Worm (Caenorhabditis elegans): ENCODE data around the gene T04C12.1.

Gene T04C12.1

ce11 chrV:11061887-11062286 lies 2.8 kb upstream of the T04C12.1 start:
- TF ChIP-seq lsy-27 (tag; optimal IDR thresholded peaks at IDR 0.05; ENCODE audit: borderline replicate concordance, insufficient read depth) (no peak), xnd-1 (tag; optimal IDR thresholded peaks at IDR 0.05) (no peak), zim-3 (tag; optimal IDR thresholded peaks at IDR 0.05) (no peak), F23B12.7 (tag; optimal IDR thresholded peaks at IDR 0.05; ENCODE audit: insufficient read depth) (no peak), chd-7 (tag; optimal IDR thresholded peaks at IDR 0.05) (no peak), attf-5 (GFP tag; optimal IDR thresholded peaks at IDR 0.05) (no peak), F22D6.2 (tag; optimal IDR thresholded peaks at IDR 0.05) (no peak), snpc-1.1 (tag; optimal IDR thresholded peaks at IDR 0.05; ENCODE audit: insufficient read depth) (no peak), sea-2 (GFP tag; IDR thresholded peaks at IDR 0.05) (no peak), nhr-120 (GFP tag; IDR thresholded peaks at IDR 0.05) (no peak), lin-35 (GFP tag; optimal IDR thresholded peaks at IDR 0.05) (no peak), nhr-90 (tag; optimal IDR thresholded peaks at IDR 0.05) (no peak), somi-1 (GFP tag; optimal IDR thresholded peaks at IDR 0.05) (no peak)

ce11 chrV:11060239-11060984 lies 1.3 kb upstream of the T04C12.1 start, which contains the start of gene T04C12.11:
T04C12.11 (minus strand) TSS chrV:11060289.
- TF ChIP-seq lin-35 (GFP tag; optimal IDR thresholded peaks at IDR 0.05) (no peak), B0261.1 (tag; optimal IDR thresholded peaks at IDR 0.05) (no peak), ceh-79 (tag; optimal IDR thresholded peaks at IDR 0.05) (no peak), ets-4 (GFP tag; optimal IDR thresholded peaks at IDR 0.05) (no peak), F33H1.4 (GFP tag; IDR thresholded peaks at IDR 0.05) (no peak), T26A5.8 (tag; optimal IDR thresholded peaks at IDR 0.05) (no peak), tbx-9 (tag; optimal IDR thresholded peaks at IDR 0.05; ENCODE audit: borderline replicate concordance) (no peak), lir-1 (GFP tag; conservative IDR thresholded peaks at IDR 0.05) (no peak), ceh-58 (GFP tag; IDR thresholded peaks at IDR 0.05) (no peak), hsf-1 (GFP tag; IDR thresholded peaks at IDR 0.05) (no peak), aptf-3 (GFP tag; IDR thresholded peaks at IDR 0.05) (no peak), ceh-100 (GFP tag; IDR thresholded peaks at IDR 0.05) (no peak), repo-1 (tag; optimal IDR thresholded peaks at IDR 0.05) (no peak), F22D6.2 (tag; optimal IDR thresholded peaks at IDR 0.05) (no peak), nhr-90 (tag; optimal IDR thresholded peaks at IDR 0.05) (no peak)

- TF ChIP-seq ztf-18 (tag; optimal IDR thresholded peaks at IDR 0.05) (no peak), K11D2.4 (GFP tag; IDR thresholded peaks at IDR 0.05) (no peak), snpc-1.1 (tag; optimal IDR thresholded peaks at IDR 0.05; ENCODE audit: insufficient read depth) (no peak), nhr-120 (GFP tag; IDR thresholded peaks at IDR 0.05) (no peak), chd-7 (tag; optimal IDR thresholded peaks at IDR 0.05) (no peak), Y79H2A.3 (GFP tag; conservative IDR thresholded peaks at IDR 0.05) (no peak), ZK185.1 (tag; optimal IDR thresholded peaks at IDR 0.05; ENCODE audit: poor library complexity, severe bottlenecking) (no peak), D2030.7 (GFP tag; IDR thresholded peaks at IDR 0.05) (no peak), F23B12.7 (tag; optimal IDR thresholded peaks at IDR 0.05; ENCODE audit: insufficient read depth) (no peak), F33H1.4 (GFP tag; IDR thresholded peaks at IDR 0.05) (no peak), unc-62 (GFP tag; optimal IDR thresholded peaks at IDR 0.05) (no peak), atf-7 (tag; optimal IDR thresholded peaks at IDR 0.05) (no peak), ama-1 (optimal IDR thresholded peaks at IDR 0.05) (no peak), ama-1 (GFP tag; optimal IDR thresholded peaks at IDR 0.05) (no peak), Y53G8AR.9 (GFP tag; conservative IDR thresholded peaks at IDR 0.05) (no peak)
These were observed 2.0 kb downstream of the T04C12.1 start, which contains the start of gene srh-75 for ce11 chrV:11057043-11057442. srh-75 (minus strand) TSS chrV:11057143.

All from whole organism, young adult.